Worm (Caenorhabditis elegans): Measurements from ENCODE around the gene pinn-1.

The pinn-1 gene

DNA sequence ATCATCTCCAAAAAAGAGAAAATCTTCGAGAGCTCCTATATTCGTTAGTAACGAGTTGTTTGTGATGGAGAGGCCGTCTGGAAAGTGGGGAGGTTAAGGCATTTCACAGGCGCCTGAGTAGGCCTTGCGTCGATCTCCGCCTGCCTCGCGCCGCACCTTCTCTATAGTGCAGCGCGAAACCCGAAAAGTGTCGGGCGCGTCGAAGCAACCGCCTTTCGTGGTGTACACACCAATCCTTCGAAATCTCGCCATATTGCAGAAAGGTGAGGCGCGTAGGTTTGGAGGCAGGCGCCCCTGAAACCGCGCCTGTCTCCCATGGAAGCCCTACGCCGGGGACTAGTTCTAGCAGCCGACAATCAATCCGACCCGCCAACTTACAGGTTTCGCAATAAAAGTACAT, 41.0 kb upstream of the pinn-1 start:
- no peak for TF ChIP-seq php-3 (GFP tag; IDR thresholded peaks at IDR 0.05)
- no peak for TF ChIP-seq nhr-48 (tag; optimal IDR thresholded peaks at IDR 0.05)
- TF ChIP-seq saeg-2 (GFP tag; IDR thresholded peaks at IDR 0.05) = no peak
- TF ChIP-seq madf-5 (GFP tag; IDR thresholded peaks at IDR 0.05) = no peak
- TF ChIP-seq nhr-11 (tag; optimal IDR thresholded peaks at IDR 0.05) = no peak
- TF ChIP-seq egl-43 (GFP tag; IDR thresholded peaks at IDR 0.05) = 0 out of 2 replicates have a peak, but pooled peaks have one; percentile 12
- TF ChIP-seq tag-97 (GFP tag; IDR thresholded peaks at IDR 0.05) = no peak
- TF ChIP-seq nhr-28 (tag; optimal IDR thresholded peaks at IDR 0.05) = no peak
- TF ChIP-seq zfp-3 (GFP tag; conservative IDR thresholded peaks at IDR 0.05) = no peak
- TF ChIP-seq daf-19 (GFP tag; conservative IDR thresholded peaks at IDR 0.05) = no peak
- TF ChIP-seq nhr-25 (tag; optimal IDR thresholded peaks at IDR 0.05; ENCODE audit: borderline replicate concordance, insufficient read depth) = no peak
- no peak for TF ChIP-seq sdz-12 (GFP tag; optimal IDR thresholded peaks at IDR 0.05)
- 0 out of 2 replicates have a peak, but pooled peaks have one; percentile 41 for TF ChIP-seq D1046.2 (GFP tag; IDR thresholded peaks at IDR 0.05)
- TF ChIP-seq hif-1 (tag; optimal IDR thresholded peaks at IDR 0.05) = no peak
- TF ChIP-seq snpc-1.2 (GFP tag; IDR thresholded peaks at IDR 0.05) = no peak
- peak; percentile 77 for TF ChIP-seq set-16 (GFP tag; IDR thresholded peaks at IDR 0.05)
- TF ChIP-seq F37D6.2 (tag; optimal IDR thresholded peaks at IDR 0.05) = no peak
- TF ChIP-seq zip-11 (GFP tag; IDR thresholded peaks at IDR 0.05) = no peak
- no peak for TF ChIP-seq aly-2 (tag; optimal IDR thresholded peaks at IDR 0.05)
- no peak for TF ChIP-seq ztf-11 (tag; optimal IDR thresholded peaks at IDR 0.05)
- TF ChIP-seq ctbp-1 (GFP tag; IDR thresholded peaks at IDR 0.05) = no peak
- no peak for TF ChIP-seq dmd-6 (GFP tag; IDR thresholded peaks at IDR 0.05)

ce11 chrII:2927533-2927932, 38.7 kb upstream of the pinn-1 start, which contains the start of the genes ZK355.3 and ZK355.8:
Gene ZK355.3, minus strand, starts transcription at chrII:2927633.
Gene ZK355.8, plus strand, starts transcription at chrII:2927804.
- TF ChIP-seq ceh-20 (GFP tag; IDR thresholded peaks at IDR 0.05) (no peak), set-16 (GFP tag; IDR thresholded peaks at IDR 0.05) (peak; percentile 40), aha-1 (tag) (peak; percentile 79), unc-62 (GFP tag; optimal IDR thresholded peaks at IDR 0.05 in 1 of 2) (peak in 1 of 2 experiments; percentile 22), unc-62 (tag; optimal IDR thresholded peaks at IDR 0.05) (no peak)

DNA sequence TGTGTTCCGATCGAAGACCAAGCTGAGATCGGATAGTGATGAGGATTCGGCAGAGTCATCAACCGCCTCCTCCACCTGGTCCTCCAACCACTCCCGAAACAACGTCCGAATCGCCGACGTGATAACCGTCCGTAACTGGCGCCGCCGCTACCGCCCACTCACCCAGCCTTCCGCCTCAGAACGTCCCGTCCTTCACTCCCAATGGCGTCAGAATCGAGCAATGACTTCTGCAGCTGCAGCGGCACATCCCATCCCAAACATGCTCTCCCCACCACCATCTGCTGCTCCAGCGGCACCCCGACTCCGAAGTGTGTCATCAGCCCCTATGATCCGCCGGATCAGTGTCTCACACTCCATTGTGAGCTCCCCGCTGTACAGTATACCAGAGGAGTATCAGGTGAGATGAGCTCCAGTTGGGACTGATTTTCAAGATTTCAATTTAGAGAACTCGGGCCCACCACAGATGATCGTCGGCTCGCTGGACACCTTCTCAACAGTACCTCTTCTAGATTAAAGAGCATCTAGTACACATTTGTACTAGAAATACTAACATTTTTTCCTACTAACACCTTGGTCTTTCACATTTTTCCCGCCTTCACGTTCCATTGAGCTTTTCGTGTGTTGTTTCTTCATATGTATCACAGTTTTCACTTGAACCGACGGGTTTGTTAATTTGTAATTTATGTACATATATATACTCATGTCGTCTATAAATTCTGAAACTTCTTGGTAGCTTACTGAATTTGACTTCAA, 37.2 kb upstream of the pinn-1 start:
- TF ChIP-seq nhr-42 (GFP tag; IDR thresholded peaks at IDR 0.05) (peak; percentile 17; the same call in 1 of the 2 replicates), hmg-1.1 (GFP tag; IDR thresholded peaks at IDR 0.05) (no peak), spr-1 (tag; optimal IDR thresholded peaks at IDR 0.05) (no peak), nhr-28 (tag; optimal IDR thresholded peaks at IDR 0.05) (no peak), nhr-102 (tag; optimal IDR thresholded peaks at IDR 0.05) (no peak), nhr-77 (tag; optimal IDR thresholded peaks at IDR 0.05) (no peak), set-16 (GFP tag; IDR thresholded peaks at IDR 0.05) (peak; percentile 90), snpc-1.2 (GFP tag; IDR thresholded peaks at IDR 0.05) (no peak), unc-62 (GFP tag; optimal IDR thresholded peaks at IDR 0.05 in 1 of 2) (peak in 1 of 2 experiments; percentile 80), unc-62 (tag; optimal IDR thresholded peaks at IDR 0.05) (no peak)

ce11 chrII:2925032-2925431, 36.2 kb upstream of the pinn-1 start:
- TF ChIP-seq daf-16 (GFP tag; optimal IDR thresholded peaks at IDR 0.05) (no peak), daf-16 (tag; optimal IDR thresholded peaks at IDR 0.05) (no peak), F44E2.7 (GFP tag; IDR thresholded peaks at IDR 0.05) (no peak), ceh-44 (GFP tag; IDR thresholded peaks at IDR 0.05) (no peak), ztf-11 (tag; optimal IDR thresholded peaks at IDR 0.05) (no peak), set-16 (GFP tag; IDR thresholded peaks at IDR 0.05) (peak; percentile 69), Y105C5A.15 (GFP tag; IDR thresholded peaks at IDR 0.05) (no peak), lin-15B (tag; optimal IDR thresholded peaks at IDR 0.05) (no peak), nhr-237 (tag; optimal IDR thresholded peaks at IDR 0.05) (no peak), aha-1 (tag) (peak; percentile 13), R02D3.7 (tag; optimal IDR thresholded peaks at IDR 0.05) (no peak), Y5F2A.4 (GFP tag; optimal IDR thresholded peaks at IDR 0.05) (no peak)

All from whole organism, L4 larva.